Worm (Caenorhabditis elegans) whole organism, young adult: ENCODE results near the gene C18D11.3.

Experiments used
- B0336.3 ChIP-seq: fragments of 200-800 bp; sonication (Bioruptor generic); IDR thresholded peaks from 2 replicates; pipeline ENCODE4 v1.3.6; 2022; ENCODE audit warnings: missing genetic modification characterization, missing compliant biosample characterization
- F23B12.7 ChIP-seq: sonication (generic microtip); optimal IDR thresholded peaks from 2 replicates; lab custom pipeline; 2017; ENCODE audit warnings: missing genetic modification characterization, mild to moderate bottlenecking, missing compliant biosample characterization, antibody characterized with exemption, moderate library complexity; ENCODE audit not compliant: insufficient read depth
- F33H1.4 ChIP-seq: fragments of 200-800 bp; sonication (Bioruptor generic); IDR thresholded peaks from 2 replicates; pipeline ENCODE4 v1.3.6; 2022; ENCODE audit warnings: missing genetic modification reagents, missing genetic modification characterization, missing compliant biosample characterization
- F49E8.2 ChIP-seq: sonication (generic microtip); optimal IDR thresholded peaks from 3 replicates; lab custom pipeline; 2017; ENCODE audit warnings: missing genetic modification characterization, mild to moderate bottlenecking, missing compliant biosample characterization, antibody characterized with exemption, moderate library complexity; ENCODE audit not compliant: insufficient read depth
- K11D2.4 ChIP-seq: fragments of 200-800 bp; sonication (Bioruptor generic); IDR thresholded peaks from 2 replicates; pipeline ENCODE4 v1.3.6; 2022; ENCODE audit warnings: missing genetic modification reagents, missing genetic modification characterization, missing compliant biosample characterization
- Y53G8AR.9 ChIP-seq: fragments of 200-800 bp; sonication (Bioruptor generic); conservative IDR thresholded peaks from 2 replicates; pipeline ENCODE4 v1.3.6; 2022; ENCODE audit warnings: missing genetic modification reagents, missing genetic modification characterization, missing compliant biosample characterization
- Y67H2A.10 ChIP-seq: fragments of 200-800 bp; sonication (Bioruptor generic); conservative IDR thresholded peaks from 2 replicates; pipeline ENCODE4 v1.3.6; 2022; ENCODE audit warnings: missing genetic modification reagents, missing genetic modification characterization, missing compliant biosample characterization
- ZK185.1 ChIP-seq: sonication (generic microtip); optimal IDR thresholded peaks from 2 replicates; lab custom pipeline; 2016; ENCODE audit warnings: mild to moderate bottlenecking, missing genetic modification characterization, missing compliant biosample characterization; ENCODE audit not compliant: poor library complexity, severe bottlenecking
- akir-1 ChIP-seq: fragments of 200-800 bp; sonication (Bioruptor generic); optimal IDR thresholded peaks from 2 replicates; lab custom pipeline; 2018; ENCODE audit warnings: mild to moderate bottlenecking, missing genetic modification characterization, moderate library complexity, missing compliant biosample characterization
- aptf-3 ChIP-seq: fragments of 200-800 bp; sonication (Bioruptor generic); IDR thresholded peaks from 2 replicates; pipeline ENCODE4 v1.3.6; 2022; ENCODE audit warnings: missing genetic modification characterization, missing compliant biosample characterization
- attf-3 ChIP-seq: fragments of 200-800 bp; sonication (Bioruptor generic); conservative IDR thresholded peaks from 2 replicates; pipeline ENCODE4 v1.3.6; 2022; ENCODE audit warnings: missing genetic modification reagents, missing genetic modification characterization, missing compliant biosample characterization
- attf-5 ChIP-seq: fragments of 200-800 bp; sonication (Bioruptor generic); optimal IDR thresholded peaks from 2 replicates; lab custom pipeline; 2018; ENCODE audit warnings: mild to moderate bottlenecking, missing genetic modification characterization, missing compliant biosample characterization
- ceh-100 ChIP-seq: fragments of 200-800 bp; sonication (Bioruptor generic); IDR thresholded peaks from 2 replicates; pipeline ENCODE4 v1.3.6; 2022; ENCODE audit warnings: missing genetic modification reagents, missing genetic modification characterization, missing compliant biosample characterization
- ceh-27 ChIP-seq: fragments of 200-800 bp; sonication (Bioruptor generic); optimal IDR thresholded peaks from 2 replicates; lab custom pipeline; 2018; ENCODE audit warnings: mild to moderate bottlenecking, missing genetic modification characterization, moderate library complexity, missing compliant biosample characterization
- ceh-40 ChIP-seq: fragments of 200-800 bp; sonication (Bioruptor generic); IDR thresholded peaks from 2 replicates; pipeline ENCODE4 v1.3.6; 2022; ENCODE audit warnings: missing genetic modification characterization, missing compliant biosample characterization
- chd-7 ChIP-seq: sonication (generic microtip); optimal IDR thresholded peaks from 2 replicates; lab custom pipeline; 2016; ENCODE audit warnings: mild to moderate bottlenecking, missing genetic modification characterization, moderate library complexity, missing compliant biosample characterization
- die-1 ChIP-seq: sonication (generic microtip); optimal IDR thresholded peaks from 2 replicates; lab custom pipeline; 2016; ENCODE audit warnings: missing genotype, mild to moderate bottlenecking, missing genetic modification characterization, missing compliant biosample characterization
- dox-1 ChIP-seq: fragments of 200-800 bp; sonication (Bioruptor generic); IDR thresholded peaks from 2 replicates; pipeline ENCODE4 v1.3.6; 2022; ENCODE audit warnings: missing genetic modification reagents, missing genetic modification characterization, missing compliant biosample characterization
- dpl-1 ChIP-seq: fragments of 150-350 bp; optimal IDR thresholded peaks from 2 replicates; lab custom pipeline; 2014; ENCODE audit warnings: missing biosample characterization, missing genetic modification reagents, missing genetic modification characterization
- efl-1 ChIP-seq: fragments of 150-350 bp; optimal IDR thresholded peaks from 2 replicates; lab custom pipeline; 2014; ENCODE audit warnings: missing biosample characterization, missing genetic modification reagents, missing genetic modification characterization
- egl-18 ChIP-seq: fragments of 200-800 bp; sonication (Bioruptor generic); IDR thresholded peaks from 2 replicates; pipeline ENCODE4 v1.3.6; 2022; ENCODE audit warnings: missing genetic modification reagents, missing genetic modification characterization, missing compliant biosample characterization
- egl-44 ChIP-seq: fragments of 200-800 bp; sonication (Bioruptor generic); IDR thresholded peaks from 2 replicates; pipeline ENCODE4 v1.3.6; 2022; ENCODE audit warnings: missing genetic modification reagents, missing genetic modification characterization, missing compliant biosample characterization
- egrh-3 ChIP-seq: fragments of 200-800 bp; sonication (Bioruptor generic); IDR thresholded peaks from 2 replicates; pipeline ENCODE4 v1.3.6; 2022; ENCODE audit warnings: missing genetic modification reagents, missing genetic modification characterization, missing compliant biosample characterization
- gei-17 ChIP-seq: fragments of 200-800 bp; sonication (Bioruptor generic); optimal IDR thresholded peaks from 2 replicates; lab custom pipeline; 2018; ENCODE audit warnings: mild to moderate bottlenecking, missing genetic modification characterization, missing compliant biosample characterization
- hlh-12 ChIP-seq: sonication (generic microtip); optimal IDR thresholded peaks from 2 replicates; lab custom pipeline; 2016; ENCODE audit warnings: missing genetic modification characterization, missing compliant biosample characterization
- hmg-1.2 ChIP-seq: fragments of 200-800 bp; sonication (Bioruptor generic); IDR thresholded peaks from 2 replicates; pipeline ENCODE4 v1.3.6; 2022; ENCODE audit warnings: missing genetic modification reagents, missing genetic modification characterization, missing compliant biosample characterization
- lag-1 ChIP-seq: fragments of 200-800 bp; sonication (Bioruptor generic); IDR thresholded peaks from 2 replicates; pipeline ENCODE4 v1.3.6; 2022; ENCODE audit warnings: missing genetic modification reagents, missing genetic modification characterization, missing compliant biosample characterization
- let-526 ChIP-seq: fragments of 200-800 bp; sonication (Bioruptor generic); IDR thresholded peaks from 2 replicates; pipeline ENCODE4 v1.3.6; 2022; ENCODE audit warnings: missing genetic modification reagents, missing genetic modification characterization, missing compliant biosample characterization
- lin-26 ChIP-seq: fragments of 200-800 bp; sonication (Bioruptor generic); IDR thresholded peaks from 2 replicates; pipeline ENCODE4 v1.3.6; 2022; ENCODE audit warnings: missing genetic modification reagents, missing genetic modification characterization, missing compliant biosample characterization
- madf-10 ChIP-seq: sonication (generic microtip); optimal IDR thresholded peaks from 2 replicates; lab custom pipeline; 2016; ENCODE audit warnings: mild to moderate bottlenecking, missing genetic modification characterization, missing compliant biosample characterization
- madf-6 ChIP-seq: fragments of 200-800 bp; sonication (Bioruptor generic); IDR thresholded peaks from 2 replicates; pipeline ENCODE4 v1.3.6; 2022; ENCODE audit warnings: missing genetic modification reagents, missing genetic modification characterization, missing compliant biosample characterization
- madf-8 ChIP-seq: fragments of 200-800 bp; sonication (Bioruptor generic); conservative IDR thresholded peaks from 2 replicates; pipeline ENCODE4 v1.3.6; 2022; ENCODE audit warnings: missing genetic modification reagents, missing genetic modification characterization, missing compliant biosample characterization
- mcd-1 ChIP-seq: fragments of 200-800 bp; sonication (Bioruptor generic); IDR thresholded peaks from 2 replicates; pipeline ENCODE4 v1.3.6; 2022; ENCODE audit warnings: missing genetic modification reagents, missing genetic modification characterization, missing compliant biosample characterization
- nhr-80 ChIP-seq: sonication (generic microtip); optimal IDR thresholded peaks from 2 replicates; lab custom pipeline; 2016; ENCODE audit warnings: missing genetic modification characterization, missing compliant biosample characterization
- repo-1 ChIP-seq: sonication (generic microtip); optimal IDR thresholded peaks from 2 replicates; lab custom pipeline; 2017; ENCODE audit warnings: mild to moderate bottlenecking, missing genetic modification characterization, missing compliant biosample characterization
- rpc-1 ChIP-seq, 2 experiments: fragments of 150-350 bp in 1 of 2; sonication (generic microtip) in 1 of 2; optimal IDR thresholded peaks; 2 replicates each; lab custom pipeline; 2014 to 2018; ENCODE audit warnings: missing biosample characterization in 1 of 2, missing genetic modification characterization in 1 of 2, missing genetic modification reagents in 1 of 2, missing genotype in 1 of 2
- sdz-38 ChIP-seq: sonication (generic microtip); optimal IDR thresholded peaks from 2 replicates; lab custom pipeline; 2016; ENCODE audit warnings: missing genotype, missing genetic modification characterization, missing compliant biosample characterization
- sea-2 ChIP-seq: fragments of 200-800 bp; sonication (Bioruptor generic); IDR thresholded peaks from 2 replicates; pipeline ENCODE4 v1.3.6; 2022; ENCODE audit warnings: missing genetic modification characterization, missing compliant biosample characterization
- unc-130 ChIP-seq: sonication (generic microtip); optimal IDR thresholded peaks from 2 replicates; lab custom pipeline; 2016; ENCODE audit warnings: missing genetic modification reagents, missing genetic modification characterization, missing compliant biosample characterization
- unc-62 ChIP-seq: fragments of 150-350 bp; optimal IDR thresholded peaks from 2 replicates; lab custom pipeline; 2014; ENCODE audit warnings: missing biosample characterization, missing genetic modification reagents, missing genetic modification characterization
- ztf-22 ChIP-seq: fragments of 200-800 bp; sonication (Bioruptor generic); optimal IDR thresholded peaks from 2 replicates; lab custom pipeline; 2018; ENCODE audit warnings: mild to moderate bottlenecking, missing genetic modification characterization, moderate library complexity, missing compliant biosample characterization
- ztf-26 ChIP-seq: sonication (generic microtip); optimal IDR thresholded peaks from 2 replicates; lab custom pipeline; 2017; ENCODE audit warnings: missing genetic modification characterization, missing compliant biosample characterization
- ztf-28 ChIP-seq: fragments of 200-800 bp; sonication (Bioruptor generic); IDR thresholded peaks from 2 replicates; pipeline ENCODE4 v1.3.6; 2022; ENCODE audit warnings: missing genetic modification reagents, missing genetic modification characterization, missing compliant biosample characterization
- ztf-6 ChIP-seq: fragments of 200-800 bp; sonication (Bioruptor generic); IDR thresholded peaks from 2 replicates; pipeline ENCODE4 v1.3.6; 2022; ENCODE audit warnings: missing genetic modification reagents, missing genetic modification characterization, missing compliant biosample characterization

C18D11.3 gene

ce11 chrIII:11836054-11836453 is 12.8 kb downstream of the C18D11.3 start (continued):
- TF ChIP-seq attf-3 (GFP tag; lab: Robert Waterston, UW) (no peak), unc-62 (no peak), ZK185.1 (no peak), rpc-1 (optimal IDR thresholded peaks at IDR 0.05; lab: Kevin White, UChicago) (no peak), rpc-1 (tag; optimal IDR thresholded peaks at IDR 0.05; lab: Kevin White, UChicago) (no peak), chd-7 (tag; lab: Kevin White, UChicago) (no peak), ztf-28 (GFP tag; lab: Robert Waterston, UW) (no peak), Y67H2A.10 (GFP tag; lab: Robert Waterston, UW) (no peak), egrh-3 (GFP tag; lab: Robert Waterston, UW) (0 out of 2 replicates have a peak, but pooled peaks have one; percentile 22), repo-1 (tag; lab: Kevin White, UChicago) (no peak), aptf-3 (GFP tag; lab: Robert Waterston, UW) (no peak), sdz-38 (tag; lab: Kevin White, UChicago) (no peak), dox-1 (GFP tag; lab: Robert Waterston, UW) (0 out of 2 replicates have a peak, but pooled peaks have one; percentile 12), B0336.3 (no peak), hmg-1.2 (no peak), madf-10 (tag; lab: Kevin White, UChicago) (peak; percentile 6), F49E8.2 (tag; lab: Kevin White, UChicago) (no peak), Y53G8AR.9 (no peak), mcd-1 (GFP tag; lab: Robert Waterston, UW) (no peak), hlh-12 (no peak), akir-1 (GFP tag; lab: Kevin White, UChicago) (no peak), attf-5 (GFP tag; lab: Kevin White, UChicago) (no peak), die-1 (peak; percentile 42), ztf-22 (GFP tag; lab: Kevin White, UChicago) (no peak), ztf-6 (no peak), ceh-40 (no peak), K11D2.4 (no peak), ceh-100 (GFP tag; lab: Robert Waterston, UW) (no peak), sea-2 (GFP tag; lab: Robert Waterston, UW) (no peak), lag-1 (GFP tag; lab: Robert Waterston, UW) (no peak), gei-17 (GFP tag; lab: Kevin White, UChicago) (no peak), unc-130 (no peak), egl-44 (no peak)
- TF ChIP-seq, all 124 proteins: peak for 6

DNA sequence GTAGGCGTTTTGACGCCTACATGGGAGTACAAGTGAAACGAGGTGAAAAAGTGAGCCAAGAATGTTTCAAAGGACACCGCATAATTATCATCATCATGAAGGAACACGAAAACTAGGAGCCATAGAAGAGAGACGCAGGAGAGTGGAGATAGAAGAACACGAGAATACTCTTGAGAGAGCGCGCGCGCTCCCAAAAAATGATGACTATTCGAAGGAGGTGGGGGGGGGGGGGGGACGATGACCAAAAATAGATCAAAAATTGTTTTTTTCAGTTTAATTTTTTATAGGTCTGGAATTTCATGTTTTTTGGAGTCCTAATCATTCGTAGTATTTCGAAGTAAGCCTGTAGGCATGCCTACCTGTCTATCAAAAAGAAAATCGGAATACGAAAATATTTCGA is 13.5 kb downstream of the C18D11.3 start:
- TF ChIP-seq F33H1.4 (GFP tag; lab: Robert Waterston, UW) (0 out of 2 replicates have a peak, but pooled peaks have one; percentile 27), mcd-1 (GFP tag; lab: Robert Waterston, UW) (0 out of 2 replicates have a peak, but pooled peaks have one; percentile 28), efl-1 (GFP tag; lab: Kevin White, UChicago) (peak; percentile 54), dpl-1 (GFP tag; lab: Kevin White, UChicago) (no peak), nhr-80 (tag; lab: Kevin White, UChicago) (peak; percentile 41), ztf-26 (no peak), ceh-27 (GFP tag; lab: Kevin White, UChicago) (no peak), rpc-1 (optimal IDR thresholded peaks at IDR 0.05; lab: Kevin White, UChicago) (no peak), rpc-1 (tag; optimal IDR thresholded peaks at IDR 0.05; lab: Kevin White, UChicago) (no peak), hmg-1.2 (peak; percentile 15; the same call in 1 of the 2 replicates), madf-8 (GFP tag; lab: Robert Waterston, UW) (peak; percentile 38; the same call in 1 of the 2 replicates), let-526 (GFP tag; lab: Robert Waterston, UW) (no peak), egl-18 (no peak), egrh-3 (GFP tag; lab: Robert Waterston, UW) (peak; percentile 69), die-1 (no peak), lin-26 (GFP tag; lab: Robert Waterston, UW) (no peak), ceh-100 (GFP tag; lab: Robert Waterston, UW) (0 out of 2 replicates have a peak, but pooled peaks have one; percentile 19), madf-6 (GFP tag; lab: Robert Waterston, UW) (peak; percentile 71), F23B12.7 (tag; lab: Kevin White, UChicago) (peak; percentile 0)
- TF ChIP-seq, all 124 proteins: peak for 10
